Fruit fly (Drosophila melanogaster): ENCODE data around the gene TfIIFalpha.

Gene TfIIFalpha

DNA sequence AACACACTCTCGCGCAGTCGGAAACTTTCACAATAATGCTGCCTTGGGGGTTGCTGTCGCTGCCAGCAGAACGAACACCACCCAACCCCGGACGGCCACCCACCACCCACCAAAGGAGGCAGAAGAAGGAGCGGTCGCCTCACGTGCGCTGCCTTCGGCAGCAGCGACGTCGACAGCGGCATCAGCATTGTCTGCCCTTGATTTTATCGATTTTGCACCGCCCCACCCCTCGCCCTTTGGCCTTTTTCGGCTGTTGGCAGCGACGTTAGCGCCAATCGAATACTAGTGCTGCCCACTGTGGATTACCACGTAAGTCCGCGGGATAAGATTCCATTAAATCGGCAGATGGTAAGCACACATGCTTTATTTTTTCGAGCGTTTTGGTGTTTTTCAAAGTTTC lies 38.8 kb downstream of the TfIIFalpha start:
- TF ChIP-seq CG14441 (GFP tag; IDR thresholded peaks at IDR 0.05) (no peak), cwo (GFP tag; optimal IDR thresholded peaks at IDR 0.05) (peak; percentile 87), chinmo (GFP tag; IDR thresholded peaks at IDR 0.05; ENCODE audit: partially characterized antibody) (0 out of 4 replicates have a peak, but pooled peaks have one; percentile 64), CG9932 (GFP tag; IDR thresholded peaks at IDR 0.05) (0 out of 2 replicates have a peak, but pooled peaks have one; percentile 32), abd-A (tag; optimal IDR thresholded peaks at IDR 0.05) (peak; percentile 66), CG6254 (GFP tag; optimal IDR thresholded peaks at IDR 0.05) (no peak), onecut (GFP tag; IDR thresholded peaks at IDR 0.05) (peak; percentile 100), lov (optimal IDR thresholded peaks at IDR 0.05) (no peak), lov (GFP tag; IDR thresholded peaks at IDR 0.05) (no peak), scrt (GFP tag; optimal IDR thresholded peaks at IDR 0.05) (peak; percentile 6), ftz-f1 (GFP tag; optimal IDR thresholded peaks at IDR 0.05) (peak; percentile 74), CkIIα-i1 (GFP tag; IDR thresholded peaks at IDR 0.05) (no peak), cg (GFP tag; optimal IDR thresholded peaks at IDR 0.05) (peak; percentile 6), Adf1 (GFP tag; IDR thresholded peaks at IDR 0.05) (peak; percentile 96), bowl (GFP tag; IDR thresholded peaks at IDR 0.05) (no peak), crol (GFP tag; IDR thresholded peaks at IDR 0.05) (peak; percentile 82), CG2116 (GFP tag; optimal IDR thresholded peaks at IDR 0.05) (no peak), sens (GFP tag) (peak; percentile 22), Rx (GFP tag; IDR thresholded peaks at IDR 0.05) (no peak), CG11456 (GFP tag; IDR thresholded peaks at IDR 0.05) (peak; percentile 24; the same call in 1 of the 3 replicates), pros (GFP tag; optimal IDR thresholded peaks at IDR 0.05) (peak; percentile 13), CG8290 (GFP tag; optimal IDR thresholded peaks at IDR 0.05) (no peak), CG8290 (tag; optimal IDR thresholded peaks at IDR 0.05) (peak in 1 of 2 experiments; percentile 11), Xrp1 (GFP tag; IDR thresholded peaks at IDR 0.05) (no peak), CG8944 (GFP tag; optimal IDR thresholded peaks at IDR 0.05) (no peak), CG32772 (GFP tag; IDR thresholded peaks at IDR 0.05) (no peak), dysf (GFP tag; IDR thresholded peaks at IDR 0.05) (0 out of 3 replicates have a peak, but pooled peaks have one; percentile 10), TFAM (GFP tag; optimal IDR thresholded peaks at IDR 0.05) (no peak), CG12071 (GFP tag; optimal IDR thresholded peaks at IDR 0.05) (no peak), seq (GFP tag; IDR thresholded peaks at IDR 0.05) (peak; percentile 25; the same call in 1 of the 2 replicates), tna (GFP tag; IDR thresholded peaks at IDR 0.05; ENCODE audit: partially characterized antibody) (no peak), CG6654 (GFP tag; optimal IDR thresholded peaks at IDR 0.05) (no peak), row (GFP tag; IDR thresholded peaks at IDR 0.05) (0 out of 3 replicates have a peak, but pooled peaks have one; percentile 8), Med (GFP tag) (peak; percentile 61), usp (GFP tag; optimal IDR thresholded peaks at IDR 0.05) (no peak), tgo (GFP tag; IDR thresholded peaks at IDR 0.05) (no peak), NC2α (GFP tag; optimal IDR thresholded peaks at IDR 0.05) (no peak), CG18599 (GFP tag; optimal IDR thresholded peaks at IDR 0.05) (peak; percentile 24), ind (GFP tag; optimal IDR thresholded peaks at IDR 0.05) (no peak)

DNA sequence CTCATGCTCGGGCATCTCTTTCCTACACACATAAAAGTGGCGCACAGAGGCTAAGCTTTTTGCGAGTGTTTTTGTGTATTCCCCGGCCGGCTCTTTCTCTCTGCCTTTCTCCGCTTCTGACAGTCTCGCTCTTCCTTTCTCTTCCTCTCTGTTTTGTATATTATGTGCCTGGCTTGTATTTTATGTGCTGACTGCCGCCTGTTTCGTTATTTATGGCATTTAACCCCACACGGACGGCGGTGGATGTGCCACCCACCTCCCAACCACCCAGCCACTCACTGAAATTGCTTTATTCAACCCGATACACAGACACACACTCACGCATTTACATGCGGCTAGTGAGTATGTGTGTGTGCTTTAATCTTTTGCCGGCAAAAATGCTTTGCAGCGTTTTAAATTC lies 39.7 kb downstream of the TfIIFalpha start:
- TF ChIP-seq Rx (GFP tag; IDR thresholded peaks at IDR 0.05) (no peak), CG16815 (GFP tag; optimal IDR thresholded peaks at IDR 0.05) (no peak), onecut (GFP tag; IDR thresholded peaks at IDR 0.05) (peak; percentile 56; the same call in 1 of the 2 replicates), CG10979 (tag; optimal IDR thresholded peaks at IDR 0.05) (no peak), schlank (tag; optimal IDR thresholded peaks at IDR 0.05) (no peak), Hey (tag; optimal IDR thresholded peaks at IDR 0.05) (peak; percentile 72), CG13894 (tag; optimal IDR thresholded peaks at IDR 0.05) (no peak), Atf-2 (GFP tag; optimal IDR thresholded peaks at IDR 0.05) (no peak), gsb-n (tag; optimal IDR thresholded peaks at IDR 0.05) (no peak), Mad (GFP tag; optimal IDR thresholded peaks at IDR 0.05) (no peak), NC2β (GFP tag; optimal IDR thresholded peaks at IDR 0.05) (no peak), Sin3A (optimal IDR thresholded peaks at IDR 0.05) (no peak), CTCF (GFP tag; optimal IDR thresholded peaks at IDR 0.05) (no peak), CG17328 (GFP tag; IDR thresholded peaks at IDR 0.05) (no peak), lilli (GFP tag; optimal IDR thresholded peaks at IDR 0.05) (no peak), CG7745 (tag; optimal IDR thresholded peaks at IDR 0.05) (no peak), bowl (GFP tag; IDR thresholded peaks at IDR 0.05) (no peak), YL-1 (GFP tag; optimal IDR thresholded peaks at IDR 0.05) (no peak), CG12744 (GFP tag; optimal IDR thresholded peaks at IDR 0.05) (no peak)

Measured in whole organism, embryonic.